Worm (Caenorhabditis elegans) whole organism, midembryonic: ENCODE measurements around the gene rbbp-5.

ENCODE experiments used
- T22C8.4 ChIP-seq: fragments of 200-800 bp; sonication (Bioruptor generic); IDR thresholded peaks from 2 replicates; pipeline ENCODE4 v1.3.6; 2022; ENCODE audit warnings: missing genetic modification characterization, missing compliant biosample characterization
- cog-1 ChIP-seq: sonication (generic microtip); optimal IDR thresholded peaks from 2 replicates; lab custom pipeline; 2016; ENCODE audit warnings: missing genetic modification characterization, missing compliant biosample characterization
- flt-1 ChIP-seq: fragments of 200-800 bp; sonication (Bioruptor generic); IDR thresholded peaks from 2 replicates; pipeline ENCODE4 v1.3.6; 2022; ENCODE audit warnings: missing genetic modification characterization, missing compliant biosample characterization
- klf-2 ChIP-seq: fragments of 200-800 bp; sonication (Bioruptor generic); conservative IDR thresholded peaks from 2 replicates; pipeline ENCODE4 v1.3.6; 2022; ENCODE audit warnings: missing genetic modification reagents, missing genetic modification characterization, missing compliant biosample characterization
- med-1 ChIP-seq: sonication (generic microtip); optimal IDR thresholded peaks from 2 replicates; lab custom pipeline; 2017; ENCODE audit warnings: missing genetic modification characterization, mild to moderate bottlenecking, missing compliant biosample characterization, antibody characterized with exemption, missing genetic modification reagents; ENCODE audit not compliant: insufficient read depth
- ref-1 ChIP-seq: fragments of 200-800 bp; sonication (Bioruptor generic); conservative IDR thresholded peaks from 2 replicates; pipeline ENCODE4 v1.3.6; 2022; ENCODE audit warnings: missing genetic modification reagents, missing genetic modification characterization, missing compliant biosample characterization
- tab-1 ChIP-seq: fragments of 200-800 bp; sonication (Bioruptor generic); IDR thresholded peaks from 2 replicates; pipeline ENCODE4 v1.3.6; 2022; ENCODE audit warnings: missing genetic modification characterization, missing compliant biosample characterization
- ztf-23 ChIP-seq: fragments of 200-800 bp; sonication (Bioruptor generic); IDR thresholded peaks from 2 replicates; pipeline ENCODE4 v1.3.6; 2022; ENCODE audit warnings: missing genetic modification reagents, missing genetic modification characterization, missing compliant biosample characterization
- ztf-29 ChIP-seq: fragments of 200-800 bp; sonication (Bioruptor generic); IDR thresholded peaks from 2 replicates; pipeline ENCODE4 v1.3.6; 2022; ENCODE audit warnings: missing genetic modification reagents, missing genetic modification characterization, missing compliant biosample characterization

ce11 chrII:6123513-6123912 is 25.9 kb downstream of the rbbp-5 start, which contains the start of gene C29H12.2:
- no peak for TF ChIP-seq med-1 (GFP tag; lab: Kevin White, UChicago)
- no peak for TF ChIP-seq T22C8.4 (GFP tag; lab: Robert Waterston, UW)
- no peak for TF ChIP-seq tab-1 (GFP tag; lab: Robert Waterston, UW)
- TF ChIP-seq flt-1 (GFP tag; lab: Robert Waterston, UW) = no peak
- no peak for TF ChIP-seq ztf-29
- no peak for TF ChIP-seq klf-2
- no peak for TF ChIP-seq cog-1
- no peak for TF ChIP-seq ztf-23
- no peak for TF ChIP-seq ref-1 (GFP tag; lab: Robert Waterston, UW)
